Fruit fly (Drosophila melanogaster): ENCODE results near the gene CG18404.
A peak's percentile ranks its signal among the peaks of the same experiment; 100 is the strongest.

The CG18404 gene

DNA sequence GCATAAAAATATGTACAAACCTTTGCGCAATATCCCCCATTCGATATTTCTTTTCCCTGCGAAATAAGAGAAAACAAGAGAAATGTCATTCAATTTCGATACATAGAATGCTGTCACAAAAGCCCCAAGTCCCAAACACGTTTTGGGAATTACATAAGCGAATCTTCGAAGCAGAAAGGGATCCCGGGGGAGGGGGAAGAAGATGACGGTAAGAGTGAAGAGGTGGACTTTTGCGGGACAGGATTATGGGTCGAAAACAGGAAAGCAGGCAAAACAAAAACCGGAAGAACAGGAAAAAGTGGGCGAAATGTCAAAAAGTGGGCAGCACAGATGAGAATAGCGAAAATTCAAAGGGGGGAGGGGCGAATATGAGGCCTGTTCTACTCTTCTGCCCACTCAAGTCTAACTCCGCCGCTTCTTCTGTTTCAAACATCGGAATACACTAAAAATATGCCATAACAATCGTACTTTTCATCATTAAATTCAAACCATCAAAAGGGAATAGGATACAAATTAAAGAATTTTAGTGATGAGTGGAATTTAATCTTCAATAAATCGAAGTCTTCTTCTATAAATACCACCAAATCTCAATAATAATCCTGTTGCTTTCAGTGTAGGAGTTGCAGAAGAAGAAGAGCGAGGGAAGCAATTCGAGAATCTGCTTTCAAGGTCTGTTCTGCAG is 19.3 kb downstream of the CG18404 start (continued):
- peak; percentile 98 for TF ChIP-seq Eip75B (GFP tag; optimal IDR thresholded peaks at IDR 0.05)
- TF ChIP-seq CG3919 (GFP tag; optimal IDR thresholded peaks at IDR 0.05), result peak; percentile 98
- TF ChIP-seq Lpt (GFP tag; optimal IDR thresholded peaks at IDR 0.05), result peak; percentile 95
- peak; percentile 97 to 98 for TF ChIP-seq salr (GFP tag; optimal IDR thresholded peaks at IDR 0.05)
- peak; percentile 87 for TF ChIP-seq CG11902 (GFP tag; optimal IDR thresholded peaks at IDR 0.05)
- peak; percentile 96 for TF ChIP-seq OdsH (GFP tag; optimal IDR thresholded peaks at IDR 0.05)
- peak; percentile 77 for TF ChIP-seq CG4318 (GFP tag; optimal IDR thresholded peaks at IDR 0.05)
- no peak for TF ChIP-seq Hr38 (GFP tag; optimal IDR thresholded peaks at IDR 0.05)
- peak; percentile 74 for TF ChIP-seq fd85E (GFP tag; optimal IDR thresholded peaks at IDR 0.05)
- TF ChIP-seq CG6276 (GFP tag; optimal IDR thresholded peaks at IDR 0.05), result peak; percentile 80
- peak; percentile 85 for TF ChIP-seq CG15336 (GFP tag; IDR thresholded peaks at IDR 0.05)
- TF ChIP-seq Hr4 (GFP tag; optimal IDR thresholded peaks at IDR 0.05), result peak; percentile 82
- TF ChIP-seq vri (GFP tag; optimal IDR thresholded peaks at IDR 0.05), result peak; percentile 97
- peak; percentile 95 for TF ChIP-seq cyc (GFP tag; optimal IDR thresholded peaks at IDR 0.05)

- peak; percentile 46 for TF ChIP-seq svp (GFP tag)
- TF ChIP-seq Blimp-1 (GFP tag; optimal IDR thresholded peaks at IDR 0.05), result peak; percentile 98
- 0 out of 3 replicates have a peak, but pooled peaks have one; percentile 22 for TF ChIP-seq eg (GFP tag; IDR thresholded peaks at IDR 0.05)
- TF ChIP-seq CG8119 (GFP tag; IDR thresholded peaks at IDR 0.05), result no peak
- TF ChIP-seq CG10631 (GFP tag; optimal IDR thresholded peaks at IDR 0.05), result no peak
Observed at dm6 chr3R:30272858-30273379, 19.9 kb downstream of the CG18404 start.

dm6 chr3R:30273898-30274297 is 20.9 kb downstream of the CG18404 start:
- no peak for TF ChIP-seq spab (GFP tag; optimal IDR thresholded peaks at IDR 0.05)
- no peak for TF ChIP-seq pdm3 (GFP tag; optimal IDR thresholded peaks at IDR 0.05)
- no peak for TF ChIP-seq fd85E (GFP tag; optimal IDR thresholded peaks at IDR 0.05)
- TF ChIP-seq CG10669 (GFP tag; optimal IDR thresholded peaks at IDR 0.05), result no peak
- TF ChIP-seq CG6163 (GFP tag; IDR thresholded peaks at IDR 0.05), result no peak
- TF ChIP-seq CG11294 (GFP tag; IDR thresholded peaks at IDR 0.05), result no peak
- TF ChIP-seq CG6276 (GFP tag; optimal IDR thresholded peaks at IDR 0.05), result no peak
- no peak for TF ChIP-seq esn (GFP tag; optimal IDR thresholded peaks at IDR 0.05)
- no peak for TF ChIP-seq fkh (GFP tag; optimal IDR thresholded peaks at IDR 0.05)
- no peak for TF ChIP-seq Blimp-1 (GFP tag; optimal IDR thresholded peaks at IDR 0.05)
- TF ChIP-seq CG31627 (GFP tag; optimal IDR thresholded peaks at IDR 0.05), result no peak
- no peak for TF ChIP-seq CG8119 (GFP tag; IDR thresholded peaks at IDR 0.05)
- TF ChIP-seq net (GFP tag; optimal IDR thresholded peaks at IDR 0.05), result no peak
- no peak for TF ChIP-seq acj6 (GFP tag; optimal IDR thresholded peaks at IDR 0.05)

DNA sequence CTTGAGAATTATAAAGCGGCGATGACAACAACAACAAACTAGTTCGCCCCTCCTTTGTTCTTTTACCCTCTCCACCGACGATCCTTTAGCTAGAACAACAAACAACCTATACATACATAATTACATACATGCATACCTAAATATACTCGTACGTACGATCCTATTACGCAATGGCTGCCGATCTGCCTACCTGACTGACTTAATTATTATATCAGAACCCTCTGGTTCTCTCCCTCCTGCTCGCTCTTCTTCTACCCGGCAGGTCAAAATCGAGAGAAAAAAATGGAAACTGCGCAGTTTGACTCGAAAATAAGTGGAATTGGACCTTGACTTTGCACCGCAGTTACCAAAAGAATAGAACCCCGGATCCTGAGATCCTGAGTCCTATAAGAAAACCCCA is 23.0 kb downstream of the CG18404 start:
- TF ChIP-seq dac (GFP tag; optimal IDR thresholded peaks at IDR 0.05), result no peak
- TF ChIP-seq CG11762 (GFP tag; optimal IDR thresholded peaks at IDR 0.05; ENCODE audit: insufficient read depth), result no peak
- TF ChIP-seq Sox15 (GFP tag; optimal IDR thresholded peaks at IDR 0.05), result no peak
- TF ChIP-seq topi (GFP tag; optimal IDR thresholded peaks at IDR 0.05), result no peak
- no peak for TF ChIP-seq acj6 (GFP tag; optimal IDR thresholded peaks at IDR 0.05)
- no peak for TF ChIP-seq CG6163 (GFP tag; IDR thresholded peaks at IDR 0.05)
- TF ChIP-seq CG6808 (GFP tag; optimal IDR thresholded peaks at IDR 0.05), result no peak
- TF ChIP-seq cyc (GFP tag; optimal IDR thresholded peaks at IDR 0.05), result no peak
- TF ChIP-seq CG7368 (GFP tag; optimal IDR thresholded peaks at IDR 0.05), result no peak
- TF ChIP-seq achi (GFP tag; optimal IDR thresholded peaks at IDR 0.05), result no peak
- no peak for TF ChIP-seq CG11294 (GFP tag; IDR thresholded peaks at IDR 0.05)
- no peak for TF ChIP-seq CG16779 (tag; optimal IDR thresholded peaks at IDR 0.05)
- TF ChIP-seq salr (GFP tag; optimal IDR thresholded peaks at IDR 0.05), result no peak
- TF ChIP-seq CG6792 (GFP tag; optimal IDR thresholded peaks at IDR 0.05), result no peak
- TF ChIP-seq ss (GFP tag; optimal IDR thresholded peaks at IDR 0.05), result no peak
- no peak for TF ChIP-seq fd59A (GFP tag; optimal IDR thresholded peaks at IDR 0.05)
- no peak for TF ChIP-seq Sox14 (GFP tag; optimal IDR thresholded peaks at IDR 0.05)
- TF ChIP-seq Sox102F (GFP tag; optimal IDR thresholded peaks at IDR 0.05), result no peak
